Worm (Caenorhabditis elegans) whole organism, L4 larva: ENCODE data around the gene air-1.

Source experiments
- D1046.2 ChIP-seq: fragments of 200-800 bp; sonication (Bioruptor generic); IDR thresholded peaks from 2 replicates; pipeline ENCODE4 v1.3.6; 2022; ENCODE audit warnings: missing genetic modification characterization, missing compliant biosample characterization
- F26F4.8 ChIP-seq: fragments of 200-800 bp; sonication (Bioruptor generic); conservative IDR thresholded peaks from 2 replicates; pipeline ENCODE4 v1.3.6; 2022; ENCODE audit warnings: missing genetic modification characterization, missing compliant biosample characterization
- T26A8.4 ChIP-seq: fragments of 200-800 bp; sonication (Bioruptor generic); IDR thresholded peaks from 2 replicates; pipeline ENCODE4 v1.3.6; 2022; ENCODE audit warnings: missing genetic modification characterization, missing compliant biosample characterization
- Y105C5A.15 ChIP-seq: fragments of 200-800 bp; sonication (Bioruptor generic); IDR thresholded peaks from 2 replicates; pipeline ENCODE4 v1.3.6; 2022; ENCODE audit warnings: missing genetic modification characterization, missing compliant biosample characterization
- Y5F2A.4 ChIP-seq: fragments of 200-800 bp; sonication (Bioruptor generic); optimal IDR thresholded peaks from 2 replicates; lab custom pipeline; 2018; ENCODE audit warnings: mild to moderate bottlenecking, missing genetic modification characterization, missing compliant biosample characterization
- Y75B8A.6 ChIP-seq: fragments of 200-800 bp; sonication (Bioruptor generic); IDR thresholded peaks from 2 replicates; pipeline ENCODE4 v1.3.6; 2022; ENCODE audit warnings: missing genetic modification reagents, missing genetic modification characterization, missing compliant biosample characterization
- ZK337.2 ChIP-seq: fragments of 200-800 bp; sonication (Bioruptor generic); IDR thresholded peaks from 2 replicates; pipeline ENCODE4 v1.3.6; 2022; ENCODE audit warnings: missing genetic modification reagents, missing genetic modification characterization, missing compliant biosample characterization
- ZK546.5 ChIP-seq, 2 experiments: sonication (generic microtip); optimal IDR thresholded peaks; 2 replicates each; lab custom pipeline; 2017; ENCODE audit warnings: missing biosample characterization in 2 of 2, missing genetic modification characterization in 2 of 2
- aha-1 ChIP-seq: fragments of 150-350 bp; peaks from one replicate; lab custom pipeline; 2014; ENCODE audit warnings: missing biosample characterization, missing genetic modification characterization
- arid-1 ChIP-seq: fragments of 200-800 bp; sonication (Bioruptor generic); conservative IDR thresholded peaks from 2 replicates; pipeline ENCODE4 v1.3.6; 2022; ENCODE audit warnings: missing genetic modification reagents, missing genetic modification characterization, missing compliant biosample characterization
- ceh-28 ChIP-seq: fragments of 150-350 bp; optimal IDR thresholded peaks from 2 replicates; lab custom pipeline; 2014; ENCODE audit warnings: missing biosample characterization, missing genetic modification reagents, missing genetic modification characterization
- ceh-44 ChIP-seq: fragments of 200-800 bp; sonication (Bioruptor generic); IDR thresholded peaks from 2 replicates; pipeline ENCODE4 v1.3.6; 2022; ENCODE audit warnings: missing genetic modification reagents, missing genetic modification characterization, missing compliant biosample characterization
- ceh-62 ChIP-seq: sonication (generic microtip); optimal IDR thresholded peaks from 2 replicates; lab custom pipeline; 2017; ENCODE audit warnings: missing biosample characterization, missing genetic modification characterization
- cey-2 ChIP-seq: sonication (generic microtip); optimal IDR thresholded peaks from 3 replicates; lab custom pipeline; 2017; ENCODE audit warnings: missing genetic modification characterization, mild to moderate bottlenecking, missing compliant biosample characterization, antibody characterized with exemption, borderline replicate concordance; ENCODE audit not compliant: insufficient read depth
- ctbp-1 ChIP-seq: fragments of 200-800 bp; sonication (Bioruptor generic); IDR thresholded peaks from 2 replicates; pipeline ENCODE4 v1.3.6; 2022; ENCODE audit warnings: missing genetic modification reagents, missing genetic modification characterization, missing compliant biosample characterization
- daf-12 ChIP-seq: fragments of 150-350 bp; optimal IDR thresholded peaks from 2 replicates; lab custom pipeline; 2014; ENCODE audit warnings: missing biosample characterization, missing genetic modification reagents, missing genetic modification characterization
- daf-16 ChIP-seq, 3 experiments: sonication (generic microtip); optimal IDR thresholded peaks; 2 replicates each; lab custom pipeline; 2016 to 2017; ENCODE audit warnings: missing genetic modification characterization in 3 of 3, missing genetic modification reagents in 3 of 3, mild to moderate bottlenecking in 2 of 3, missing compliant biosample characterization in 2 of 3, missing biosample characterization in 1 of 3, moderate library complexity in 1 of 3
- daf-19 ChIP-seq: fragments of 200-800 bp; sonication (Bioruptor generic); conservative IDR thresholded peaks from 2 replicates; pipeline ENCODE4 v1.3.6; 2022; ENCODE audit warnings: missing genetic modification characterization, missing compliant biosample characterization
- daf-8 ChIP-seq: fragments of 200-800 bp; sonication (Bioruptor generic); IDR thresholded peaks from 2 replicates; pipeline ENCODE4 v1.3.6; 2022; ENCODE audit warnings: missing genetic modification characterization, missing compliant biosample characterization
- dmd-6 ChIP-seq: fragments of 200-800 bp; sonication (Bioruptor generic); IDR thresholded peaks from 2 replicates; pipeline ENCODE4 v1.3.6; 2022; ENCODE audit warnings: missing genetic modification reagents, missing genetic modification characterization, missing compliant biosample characterization
- dmd-8 ChIP-seq: fragments of 200-800 bp; sonication (Bioruptor generic); IDR thresholded peaks from 2 replicates; pipeline ENCODE4 v1.3.6; 2022; ENCODE audit warnings: missing genetic modification characterization, missing compliant biosample characterization
- duxl-1 ChIP-seq: sonication (generic microtip); optimal IDR thresholded peaks from 2 replicates; lab custom pipeline; 2016; ENCODE audit warnings: mild to moderate bottlenecking, missing genetic modification characterization, moderate library complexity, missing compliant biosample characterization; ENCODE audit not compliant: poor library complexity
- egl-43 ChIP-seq: fragments of 200-800 bp; sonication (Bioruptor generic); IDR thresholded peaks from 2 replicates; pipeline ENCODE4 v1.3.6; 2022; ENCODE audit warnings: missing genetic modification reagents, missing genetic modification characterization, missing compliant biosample characterization
- fos-1 ChIP-seq: fragments of 150-350 bp; optimal IDR thresholded peaks from 2 replicates; lab custom pipeline; 2014; ENCODE audit warnings: missing biosample characterization, missing genetic modification characterization
- hif-1 ChIP-seq, 2 experiments: sonication (generic microtip); optimal IDR thresholded peaks; 2 replicates each; lab custom pipeline; 2016 to 2017; ENCODE audit warnings: missing compliant biosample characterization in 2 of 2, missing genetic modification characterization in 2 of 2, missing genetic modification reagents in 2 of 2, missing genotype in 2 of 2, mild to moderate bottlenecking in 1 of 2
- hlh-30 ChIP-seq: sonication (generic microtip); optimal IDR thresholded peaks from 2 replicates; lab custom pipeline; 2017; ENCODE audit warnings: antibody characterized with exemption, mild to moderate bottlenecking, missing genetic modification characterization, missing compliant biosample characterization; ENCODE audit not compliant: insufficient read depth
- hmg-1.1 ChIP-seq: fragments of 200-800 bp; sonication (Bioruptor generic); IDR thresholded peaks from 2 replicates; pipeline ENCODE4 v1.3.6; 2022; ENCODE audit warnings: missing genetic modification reagents, missing genetic modification characterization, missing compliant biosample characterization
- jun-1 ChIP-seq: fragments of 150-350 bp; optimal IDR thresholded peaks from 2 replicates; lab custom pipeline; 2014; ENCODE audit warnings: missing biosample characterization, missing genetic modification reagents, missing genetic modification characterization
- lim-7 ChIP-seq: fragments of 200-800 bp; sonication (Bioruptor generic); IDR thresholded peaks from 2 replicates; pipeline ENCODE4 v1.3.6; 2022; ENCODE audit warnings: missing genetic modification characterization, missing compliant biosample characterization
- lin-15B ChIP-seq: fragments of 150-350 bp; sonication (generic microtip); optimal IDR thresholded peaks from 3 replicates; lab custom pipeline; 2014; ENCODE audit warnings: missing biosample characterization, missing genetic modification characterization
- lin-29 ChIP-seq: fragments of 200-800 bp; sonication (Bioruptor generic); IDR thresholded peaks from 2 replicates; pipeline ENCODE4 v1.3.6; 2022; ENCODE audit warnings: missing genetic modification reagents, missing genetic modification characterization, missing compliant biosample characterization
- lsy-2 ChIP-seq, 2 experiments: fragments of 150-350 bp in 1 of 2; sonication (generic microtip) in 1 of 2; optimal IDR thresholded peaks; 2 replicates each; lab custom pipeline; 2014 to 2017; ENCODE audit warnings: missing biosample characterization in 2 of 2, missing genetic modification characterization in 2 of 2
- madf-5 ChIP-seq, 2 experiments: fragments of 200-800 bp; sonication (Bioruptor generic); IDR thresholded peaks; 2 replicates each; pipeline ENCODE4 v1.3.6; 2022; ENCODE audit warnings: missing compliant biosample characterization in 2 of 2, missing genetic modification characterization in 2 of 2
- mep-1 ChIP-seq: fragments of 150-350 bp; sonication (generic microtip); optimal IDR thresholded peaks from 3 replicates; lab custom pipeline; 2014; ENCODE audit warnings: missing biosample characterization, missing genetic modification characterization
- mxl-3 ChIP-seq: fragments of 200-800 bp; sonication (Bioruptor generic); optimal IDR thresholded peaks from 2 replicates; lab custom pipeline; 2018; ENCODE audit warnings: mild to moderate bottlenecking, missing genetic modification characterization, missing compliant biosample characterization
- nhr-111 ChIP-seq: fragments of 200-800 bp; sonication (Bioruptor generic); optimal IDR thresholded peaks from 2 replicates; lab custom pipeline; 2018; ENCODE audit warnings: mild to moderate bottlenecking, missing genetic modification characterization, missing compliant biosample characterization
- nhr-237 ChIP-seq: sonication (generic microtip); optimal IDR thresholded peaks from 2 replicates; lab custom pipeline; 2017; ENCODE audit warnings: missing biosample characterization, missing genetic modification characterization
- nhr-42 ChIP-seq: fragments of 200-800 bp; sonication (Bioruptor generic); IDR thresholded peaks from 2 replicates; pipeline ENCODE4 v1.3.6; 2022; ENCODE audit warnings: missing genetic modification characterization, missing compliant biosample characterization
- nhr-48 ChIP-seq: sonication (generic microtip); optimal IDR thresholded peaks from 2 replicates; lab custom pipeline; 2016; ENCODE audit warnings: mild to moderate bottlenecking, missing genetic modification characterization, missing compliant biosample characterization
- nhr-77 ChIP-seq: fragments of 150-350 bp; optimal IDR thresholded peaks from 2 replicates; lab custom pipeline; 2014; ENCODE audit warnings: missing biosample characterization, missing genetic modification characterization
- sdz-12 ChIP-seq: fragments of 200-800 bp; sonication (Bioruptor generic); optimal IDR thresholded peaks from 2 replicates; lab custom pipeline; 2018; ENCODE audit warnings: mild to moderate bottlenecking, missing genetic modification characterization, missing compliant biosample characterization
- snpc-4 ChIP-seq: fragments of 150-350 bp; optimal IDR thresholded peaks from 2 replicates; lab custom pipeline; 2014; ENCODE audit warnings: missing biosample characterization, missing genetic modification characterization
- unc-130 ChIP-seq: sonication (generic microtip); optimal IDR thresholded peaks from 2 replicates; lab custom pipeline; 2016; ENCODE audit warnings: missing genetic modification reagents, missing genetic modification characterization, missing compliant biosample characterization
- unc-39 ChIP-seq: sonication (generic microtip); optimal IDR thresholded peaks from 2 replicates; lab custom pipeline; 2017; ENCODE audit warnings: missing biosample characterization, missing genetic modification characterization
- vab-7 ChIP-seq: fragments of 200-800 bp; sonication (Bioruptor generic); IDR thresholded peaks from 2 replicates; pipeline ENCODE4 v1.3.6; 2022; ENCODE audit warnings: missing genetic modification reagents, missing genetic modification characterization, missing compliant biosample characterization
- zfp-2 ChIP-seq: sonication (generic microtip); optimal IDR thresholded peaks from 2 replicates; lab custom pipeline; 2016; ENCODE audit warnings: mild to moderate bottlenecking, missing genetic modification characterization, missing compliant biosample characterization
- zip-11 ChIP-seq: fragments of 200-800 bp; sonication (Bioruptor generic); IDR thresholded peaks from 2 replicates; pipeline ENCODE4 v1.3.6; 2022; ENCODE audit warnings: missing genetic modification characterization, missing compliant biosample characterization
- ztf-11 ChIP-seq: fragments of 150-350 bp; optimal IDR thresholded peaks from 2 replicates; lab custom pipeline; 2014; ENCODE audit warnings: missing biosample characterization, missing genetic modification characterization

Gene air-1

ce11 chrV:8228712-8229119 lies 7.4 kb downstream of the air-1 start (continued):
- TF ChIP-seq arid-1 = peak; percentile 70; the same call in 1 of the 2 replicates
- peak; percentile 12 to 30 for TF ChIP-seq hif-1 (tag; optimal IDR thresholded peaks at IDR 0.05; lab: Kevin White, UChicago)
- no peak for TF ChIP-seq daf-8 (GFP tag; lab: Robert Waterston, UW)
- TF ChIP-seq fos-1 = no peak
- peak; percentile 91 for TF ChIP-seq T26A8.4 (GFP tag; lab: Robert Waterston, UW)
- peak; percentile 91 for TF ChIP-seq unc-130 (GFP tag; lab: Kevin White, UChicago)
- no peak for TF ChIP-seq Y5F2A.4 (GFP tag; lab: Kevin White, UChicago)
- TF ChIP-seq D1046.2 (GFP tag; lab: Robert Waterston, UW) = no peak
- peak; percentile 25; the same call in 1 of the 2 replicates for TF ChIP-seq lin-29 (GFP tag; lab: Robert Waterston, UW)
- peak; percentile 44 for TF ChIP-seq zfp-2
- TF ChIP-seq ztf-11 (tag; lab: Kevin White, UChicago) = no peak
- TF ChIP-seq vab-7 = 0 out of 2 replicates have a peak, but pooled peaks have one; percentile 29
- no peak for TF ChIP-seq cey-2 (tag; lab: Kevin White, UChicago)
- TF ChIP-seq daf-19 (GFP tag; lab: Robert Waterston, UW) = peak; percentile 71; the same call in 1 of the 2 replicates

- TF ChIP-seq ceh-28 (tag; lab: Kevin White, UChicago) (no peak), snpc-4 (tag; lab: Kevin White, UChicago) (peak; percentile 55), T26A8.4 (GFP tag; lab: Robert Waterston, UW) (peak; percentile 47; the same call in 1 of the 2 replicates), nhr-48 (tag; lab: Kevin White, UChicago) (no peak), Y75B8A.6 (GFP tag; lab: Robert Waterston, UW) (no peak), mep-1 (tag; lab: Kevin White, UChicago) (no peak), sdz-12 (GFP tag; lab: Kevin White, UChicago) (no peak), nhr-77 (tag; lab: Kevin White, UChicago) (no peak), unc-39 (tag; lab: Kevin White, UChicago) (no peak), lin-15B (tag; lab: Kevin White, UChicago) (no peak), mxl-3 (GFP tag; lab: Kevin White, UChicago) (peak; percentile 18), vab-7 (peak; percentile 60; the same call in 1 of the 2 replicates), zip-11 (GFP tag; lab: Robert Waterston, UW) (no peak), F26F4.8 (GFP tag; lab: Robert Waterston, UW) (0 out of 2 replicates have a peak, but pooled peaks have one; percentile 21), nhr-42 (GFP tag; lab: Robert Waterston, UW) (no peak), ceh-62 (tag; lab: Kevin White, UChicago) (no peak), dmd-6 (peak; percentile 52), aha-1 (tag; lab: Kevin White, UChicago) (peak; percentile 54), nhr-111 (GFP tag; lab: Kevin White, UChicago) (no peak), madf-5 (GFP tag; IDR thresholded peaks at IDR 0.05; lab: Robert Waterston, UW) (0 out of 4 replicates have a peak, but pooled peaks have one; percentile 38), hlh-30 (peak; percentile 0), ceh-44 (GFP tag; lab: Robert Waterston, UW) (peak; percentile 53; the same call in 1 of the 2 replicates), unc-130 (GFP tag; lab: Kevin White, UChicago) (no peak), ZK337.2 (GFP tag; lab: Robert Waterston, UW) (peak; percentile 26; the same call in 1 of the 2 replicates), lsy-2 (tag; optimal IDR thresholded peaks at IDR 0.05; lab: Kevin White, UChicago) (no peak), duxl-1 (tag; lab: Kevin White, UChicago) (peak; percentile 6), nhr-237 (tag; lab: Kevin White, UChicago) (no peak), daf-16 (GFP tag; optimal IDR thresholded peaks at IDR 0.05; lab: Kevin White, UChicago) (no peak), daf-16 (tag; optimal IDR thresholded peaks at IDR 0.05; lab: Kevin White, UChicago) (peak; percentile 33), ZK546.5 (tag; optimal IDR thresholded peaks at IDR 0.05; lab: Kevin White, UChicago) (no peak), egl-43 (peak; percentile 75), lim-7 (peak; percentile 77), zfp-2 (no peak), dmd-8 (0 out of 2 replicates have a peak, but pooled peaks have one; percentile 32), ctbp-1 (no peak), hmg-1.1 (0 out of 2 replicates have a peak, but pooled peaks have one; percentile 29), jun-1 (tag; lab: Kevin White, UChicago) (no peak), Y105C5A.15 (GFP tag; lab: Robert Waterston, UW) (no peak), daf-12 (no peak)
Measured at ce11 chrV:8230056-8230455, 8.8 kb downstream of the air-1 start.
